Fruit fly (Drosophila melanogaster) whole organism, embryonic: Measurements from ENCODE around the gene alphaTub67C.

Experiments used
- ATbp ChIP-seq: fragments of 200-800 bp; sonication (Bioruptor generic); optimal IDR thresholded peaks from 2 replicates; lab custom pipeline; 2017; ENCODE audit warnings: missing biosample characterization, mild to moderate bottlenecking, missing genetic modification characterization, missing genetic modification reagents
- BEAF-32 ChIP-seq: fragments of 200-800 bp; sonication (Bioruptor generic); optimal IDR thresholded peaks from 3 replicates; lab custom pipeline; 2017; ENCODE audit warnings: missing biosample characterization, missing genetic modification characterization, mild to moderate bottlenecking, moderate library complexity, missing genetic modification reagents
- CG11398 ChIP-seq: fragments of 200-800 bp; sonication (Bioruptor generic); optimal IDR thresholded peaks from 2 replicates; lab custom pipeline; 2016; ENCODE audit warnings: missing biosample characterization, missing genetic modification characterization
- CG13424 ChIP-seq: fragments of 200-800 bp; sonication (Bioruptor generic); optimal IDR thresholded peaks from 2 replicates; lab custom pipeline; 2019; ENCODE audit warnings: missing biosample characterization, mild to moderate bottlenecking, missing genetic modification characterization, moderate library complexity
- CG14014 ChIP-seq: fragments of 200-800 bp; sonication (Bioruptor generic); IDR thresholded peaks from 2 replicates; pipeline ENCODE4 v1.3.6; 2022; ENCODE audit warnings: missing biosample characterization, missing genetic modification characterization
- CG15514 ChIP-seq: fragments of 200-800 bp; sonication (Bioruptor generic); optimal IDR thresholded peaks from 3 replicates; lab custom pipeline; 2017; ENCODE audit warnings: missing biosample characterization, missing genetic modification characterization, mild to moderate bottlenecking, moderate library complexity, missing genetic modification reagents
- CG16863 ChIP-seq: fragments of 200-800 bp; sonication (Bioruptor generic); optimal IDR thresholded peaks from 3 replicates; lab custom pipeline; 2016; ENCODE audit warnings: missing biosample characterization, missing genetic modification characterization
- CG17612 ChIP-seq: fragments of 200-800 bp; sonication (Bioruptor generic); IDR thresholded peaks from 2 replicates; pipeline ENCODE4 v1.3.6; 2022; ENCODE audit warnings: missing biosample characterization, missing genetic modification characterization
- CG2120 ChIP-seq: fragments of 200-800 bp; sonication (Bioruptor generic); optimal IDR thresholded peaks from 3 replicates; lab custom pipeline; 2016; ENCODE audit warnings: missing biosample characterization, missing genetic modification characterization
- CG2129 ChIP-seq: fragments of 200-800 bp; sonication (Bioruptor generic); IDR thresholded peaks from 2 replicates; pipeline ENCODE4 v1.3.6; 2022; ENCODE audit warnings: missing biosample characterization, missing genetic modification characterization; ENCODE audit not compliant: partially characterized antibody
- CG30020 ChIP-seq: fragments of 200-800 bp; optimal IDR thresholded peaks from 2 replicates; lab custom pipeline; 2019; ENCODE audit warnings: missing biosample characterization, mild to moderate bottlenecking, missing genetic modification characterization, moderate library complexity
- CG32772 ChIP-seq: fragments of 200-800 bp; sonication (Bioruptor generic); IDR thresholded peaks from 2 replicates; pipeline ENCODE4 v1.3.6; 2022; ENCODE audit warnings: missing biosample characterization, missing genetic modification characterization
- CG33557 ChIP-seq: fragments of 200-800 bp; sonication (Bioruptor generic); optimal IDR thresholded peaks from 2 replicates; lab custom pipeline; 2019; ENCODE audit warnings: missing biosample characterization, mild to moderate bottlenecking, missing genetic modification characterization, moderate library complexity
- CG3847 ChIP-seq: fragments of 200-800 bp; sonication (Bioruptor generic); IDR thresholded peaks from 2 replicates; pipeline ENCODE4 v1.3.6; 2022; ENCODE audit warnings: missing biosample characterization, missing genetic modification characterization
- CG4282 ChIP-seq: fragments of 200-800 bp; sonication (Bioruptor generic); optimal IDR thresholded peaks from 2 replicates; lab custom pipeline; 2016; ENCODE audit warnings: missing biosample characterization, missing genetic modification characterization
- CG5245 ChIP-seq: fragments of 200-800 bp; sonication (Bioruptor generic); optimal IDR thresholded peaks from 3 replicates; lab custom pipeline; 2016; ENCODE audit warnings: missing biosample characterization, missing genetic modification characterization
- CG5953 ChIP-seq: fragments of 200-800 bp; sonication (Bioruptor generic); IDR thresholded peaks from 2 replicates; pipeline ENCODE4 v1.3.6; 2022; ENCODE audit warnings: missing biosample characterization, missing genetic modification characterization
- CG7987 ChIP-seq: fragments of 200-800 bp; sonication (Bioruptor generic); optimal IDR thresholded peaks from 2 replicates; lab custom pipeline; 2018; ENCODE audit warnings: missing biosample characterization, mild to moderate bottlenecking, missing genetic modification characterization, moderate library complexity
- CG9876 ChIP-seq: fragments of 200-800 bp; sonication (Bioruptor generic); optimal IDR thresholded peaks from 2 replicates; lab custom pipeline; 2016; ENCODE audit warnings: missing biosample characterization, missing genetic modification characterization
- Deaf1 ChIP-seq: fragments of 200-800 bp; optimal IDR thresholded peaks from 3 replicates; lab custom pipeline; 2019; ENCODE audit warnings: missing biosample characterization, mild to moderate bottlenecking, missing genetic modification characterization, moderate library complexity
- Dek ChIP-seq: fragments of 200-800 bp; sonication (Bioruptor generic); optimal IDR thresholded peaks from 3 replicates; lab custom pipeline; 2019; ENCODE audit warnings: missing biosample characterization, mild to moderate bottlenecking, missing genetic modification characterization, moderate library complexity
- Doc2 ChIP-seq: fragments of 200-800 bp; sonication (Bioruptor generic); IDR thresholded peaks from 2 replicates; pipeline ENCODE4 v1.3.6; 2022; ENCODE audit warnings: missing biosample characterization, missing genetic modification characterization
- Eip74EF ChIP-seq, 2 experiments: fragments of 200-800 bp in 1 of 2; fragments of >200 bp in 1 of 2; sonication (Bioruptor generic) in 1 of 2; optimal IDR thresholded peaks; 2 replicates each; lab custom pipeline; 2017 to 2019; ENCODE audit warnings: missing biosample characterization in 2 of 2, missing genetic modification characterization in 2 of 2, mild to moderate bottlenecking in 1 of 2, moderate library complexity in 1 of 2
- Ets65A ChIP-seq: fragments of 200-800 bp; sonication (Bioruptor generic); peaks from one replicate; lab custom pipeline; 2016; ENCODE audit warnings: missing biosample characterization, missing genetic modification characterization
- GATAe ChIP-seq: fragments of 200-800 bp; sonication (Bioruptor generic); conservative IDR thresholded peaks from 2 replicates; pipeline ENCODE4 v1.3.6; 2022; ENCODE audit warnings: missing biosample characterization, missing genetic modification characterization
- HLH54F ChIP-seq: fragments of 200-800 bp; sonication (Bioruptor generic); optimal IDR thresholded peaks from 3 replicates; lab custom pipeline; 2016; ENCODE audit warnings: missing biosample characterization, missing genetic modification characterization
- Lhr ChIP-seq: fragments of 200-800 bp; sonication (Bioruptor generic); optimal IDR thresholded peaks from 3 replicates; lab custom pipeline; 2017; ENCODE audit warnings: mild to moderate bottlenecking, missing biosample characterization, missing genetic modification reagents, missing genetic modification characterization
- Lim3 ChIP-seq: fragments of 200-800 bp; sonication (Bioruptor generic); IDR thresholded peaks from 2 replicates; pipeline ENCODE4 v1.3.6; 2022; ENCODE audit warnings: missing biosample characterization, missing genetic modification characterization
- Mrtf ChIP-seq: fragments of 200-800 bp; sonication (Bioruptor generic); IDR thresholded peaks from 3 replicates; pipeline ENCODE4 v1.3.6; 2022; ENCODE audit warnings: missing biosample characterization, missing genetic modification characterization
- Neu2 ChIP-seq: fragments of 200-800 bp; sonication (Bioruptor generic); optimal IDR thresholded peaks from 3 replicates; lab custom pipeline; 2016; ENCODE audit warnings: missing biosample characterization, missing genetic modification characterization, borderline replicate concordance
- PHDP ChIP-seq: fragments of 200-800 bp; sonication (Bioruptor generic); optimal IDR thresholded peaks from 3 replicates; lab custom pipeline; 2018; ENCODE audit warnings: missing biosample characterization, mild to moderate bottlenecking, missing genetic modification characterization, moderate library complexity
- Ptx1 ChIP-seq: fragments of 200-800 bp; sonication (Bioruptor generic); IDR thresholded peaks from 2 replicates; pipeline ENCODE4 v1.3.6; 2022; ENCODE audit warnings: missing biosample characterization, missing genetic modification characterization
- Rfx ChIP-seq: fragments of 200-800 bp; sonication (Bioruptor generic); IDR thresholded peaks from 2 replicates; pipeline ENCODE4 v1.3.6; 2022; ENCODE audit warnings: missing biosample characterization, missing genetic modification characterization
- Spps ChIP-seq: fragments of 200-800 bp; sonication (Bioruptor generic); optimal IDR thresholded peaks from 2 replicates; lab custom pipeline; 2018; ENCODE audit warnings: missing biosample characterization, mild to moderate bottlenecking, missing genetic modification characterization
- Trl ChIP-seq, 3 experiments: fragments of >200 bp in 2 of 3; fragments of 200-800 bp in 1 of 3; sonication (Bioruptor generic) in 1 of 3; optimal IDR thresholded peaks; 2 replicates in 1 of 3; 3 replicates in 2 of 3; lab custom pipeline; 2016 to 2017; ENCODE audit warnings: missing biosample characterization in 1 of 3, missing genetic modification characterization in 1 of 3
- Vsx1 ChIP-seq: fragments of 200-800 bp; sonication (Bioruptor generic); optimal IDR thresholded peaks from 2 replicates; lab custom pipeline; 2017; ENCODE audit warnings: missing biosample characterization, mild to moderate bottlenecking, missing genetic modification characterization, missing genetic modification reagents
- az2 ChIP-seq: fragments of 200-800 bp; sonication (Bioruptor generic); optimal IDR thresholded peaks from 3 replicates; lab custom pipeline; 2016; ENCODE audit warnings: missing biosample characterization, missing genetic modification characterization
- eve ChIP-seq, 2 experiments: fragments of >200 bp; optimal IDR thresholded peaks; 2 replicates each; lab custom pipeline; 2017; ENCODE audit warnings: missing biosample characterization in 2 of 2, missing genetic modification characterization in 2 of 2
- eyg ChIP-seq: fragments of 200-800 bp; sonication (Bioruptor generic); optimal IDR thresholded peaks from 3 replicates; lab custom pipeline; 2016; ENCODE audit warnings: missing biosample characterization, missing genetic modification characterization
- gsb ChIP-seq: fragments of 200-800 bp; sonication (Bioruptor generic); IDR thresholded peaks from 2 replicates; pipeline ENCODE4 v1.3.6; 2022; ENCODE audit warnings: missing biosample characterization, missing genetic modification characterization
- gsb-n ChIP-seq: fragments of 200-800 bp; sonication (Bioruptor generic); optimal IDR thresholded peaks from 3 replicates; lab custom pipeline; 2018; ENCODE audit warnings: missing biosample characterization, mild to moderate bottlenecking, missing genetic modification characterization
- her ChIP-seq: fragments of 200-800 bp; sonication (Bioruptor generic); optimal IDR thresholded peaks from 2 replicates; lab custom pipeline; 2016; ENCODE audit warnings: missing biosample characterization, missing genetic modification characterization
- luna ChIP-seq: fragments of 200-800 bp; sonication (Bioruptor generic); optimal IDR thresholded peaks from 2 replicates; lab custom pipeline; 2016; ENCODE audit warnings: missing biosample characterization, missing genetic modification characterization
- nau ChIP-seq: fragments of 200-800 bp; sonication (Bioruptor generic); optimal IDR thresholded peaks from 3 replicates; lab custom pipeline; 2017; ENCODE audit warnings: missing biosample characterization, mild to moderate bottlenecking, missing genetic modification characterization, missing genetic modification reagents
- nmo ChIP-seq: fragments of 200-800 bp; sonication (Bioruptor generic); optimal IDR thresholded peaks from 2 replicates; lab custom pipeline; 2018; ENCODE audit warnings: missing biosample characterization, mild to moderate bottlenecking, missing genetic modification characterization, moderate library complexity
- otp ChIP-seq: fragments of 200-800 bp; sonication (Bioruptor generic); IDR thresholded peaks from 3 replicates; pipeline ENCODE4, ENCODE4 v1.3.6; 2022; ENCODE audit warnings: missing biosample characterization, missing genetic modification characterization
- salm ChIP-seq: fragments of 200-800 bp; sonication (Bioruptor generic); optimal IDR thresholded peaks from 2 replicates; lab custom pipeline; 2018; ENCODE audit warnings: missing biosample characterization, mild to moderate bottlenecking, missing genetic modification characterization
- zfh2 ChIP-seq: fragments of 200-800 bp; sonication (Bioruptor generic); optimal IDR thresholded peaks from 2 replicates; lab custom pipeline; 2016; ENCODE audit warnings: missing biosample characterization, missing genetic modification characterization

alphaTub67C gene

dm6 chr3L:9696650-9697526, 15.8 kb downstream of the alphaTub67C start, which contains the start of gene Prps (continued):
- peak; percentile 82 for TF ChIP-seq PHDP (tag; lab: Kevin White, UChicago)
- peak; percentile 81 for TF ChIP-seq CG2120 (GFP tag; lab: Kevin White, UChicago)
- peak; percentile 76 to 97 for TF ChIP-seq Trl (optimal IDR thresholded peaks at IDR 0.05; lab: Kevin White, UChicago)
- TF ChIP-seq Trl (GFP tag; optimal IDR thresholded peaks at IDR 0.05; lab: Kevin White, UChicago) = peak; percentile 85
- TF ChIP-seq her (GFP tag; lab: Kevin White, UChicago) = peak; percentile 91
- TF ChIP-seq salm (tag; lab: Kevin White, UChicago) = peak; percentile 42
- TF ChIP-seq CG15514 = peak; percentile 74
- peak; percentile 69 for TF ChIP-seq CG13424 (tag; lab: Kevin White, UChicago)
- TF ChIP-seq Neu2 (GFP tag; lab: Kevin White, UChicago) = no peak
- TF ChIP-seq gsb = peak; percentile 40; the same call in 1 of the 2 replicates
- TF ChIP-seq Spps (tag; lab: Kevin White, UChicago) = no peak
- peak; percentile 49 for TF ChIP-seq HLH54F (GFP tag; lab: Kevin White, UChicago)
- TF ChIP-seq eve (GFP tag; optimal IDR thresholded peaks at IDR 0.05; lab: Kevin White, UChicago) = no peak
- TF ChIP-seq zfh2 = peak; percentile 51
- peak; percentile 73 for TF ChIP-seq nau (GFP tag; lab: Kevin White, UChicago)
- peak; percentile 72; the same call in 1 of the 2 replicates for TF ChIP-seq CG14014
- TF ChIP-seq CG32772 (GFP tag; lab: Robert Waterston, UW) = peak; percentile 57
- no peak for TF ChIP-seq Lhr
- peak; percentile 78; the same call in 2 of the 3 replicates for TF ChIP-seq Mrtf
- peak; percentile 35 for TF ChIP-seq CG9876
- TF ChIP-seq CG4282 (GFP tag; lab: Kevin White, UChicago) = peak; percentile 79
- TF ChIP-seq luna (GFP tag; lab: Kevin White, UChicago) = peak; percentile 48
- no peak for TF ChIP-seq Doc2 (GFP tag; lab: Robert Waterston, UW)
- peak; percentile 49; the same call in 1 of the 2 replicates for TF ChIP-seq GATAe (GFP tag; lab: Robert Waterston, UW)
- peak; percentile 72; the same call in 2 of the 3 replicates for TF ChIP-seq otp
- peak; percentile 54 for TF ChIP-seq Deaf1 (tag; lab: Kevin White, UChicago)
- TF ChIP-seq az2 = peak; percentile 74
- peak; percentile 60 for TF ChIP-seq CG3847 (GFP tag; lab: Robert Waterston, UW)
- peak; percentile 56 for TF ChIP-seq CG5245
- peak; percentile 27 for TF ChIP-seq nmo (GFP tag; lab: Kevin White, UChicago)
- peak; percentile 67 for TF ChIP-seq CG7987 (GFP tag; lab: Kevin White, UChicago)
- peak in 1 of 2 experiments; percentile 80 for TF ChIP-seq Eip74EF (GFP tag; optimal IDR thresholded peaks at IDR 0.05; lab: Kevin White, UChicago)
- TF ChIP-seq gsb-n (tag; lab: Kevin White, UChicago) = peak; percentile 41
- peak; percentile 16 for TF ChIP-seq CG33557
- TF ChIP-seq BEAF-32 (GFP tag; lab: Kevin White, UChicago) = no peak
- TF ChIP-seq ATbp = peak; percentile 55
- peak; percentile 94 for TF ChIP-seq Ets65A (GFP tag; lab: Kevin White, UChicago)
- TF ChIP-seq CG5953 (GFP tag; lab: Robert Waterston, UW) = peak; percentile 61
- no peak for TF ChIP-seq CG30020 (tag; lab: Kevin White, UChicago)
- no peak for TF ChIP-seq Lim3 (GFP tag; lab: Robert Waterston, UW)
- peak; percentile 76 for TF ChIP-seq Ptx1 (GFP tag; lab: Robert Waterston, UW)
- peak; percentile 91 for TF ChIP-seq Rfx (GFP tag; lab: Robert Waterston, UW)
- TF ChIP-seq CG11398 = peak; percentile 16
- TF ChIP-seq Dek = peak; percentile 68
- no peak for TF ChIP-seq CG2129
- TF ChIP-seq CG16863 = peak; percentile 70
- peak; percentile 20 for TF ChIP-seq eyg (GFP tag; lab: Kevin White, UChicago)
- no peak for TF ChIP-seq CG17612
- peak; percentile 48 for TF ChIP-seq Vsx1 (GFP tag; lab: Kevin White, UChicago)
